Worm (Caenorhabditis elegans): ENCODE results near the gene orc-1.

DNA sequence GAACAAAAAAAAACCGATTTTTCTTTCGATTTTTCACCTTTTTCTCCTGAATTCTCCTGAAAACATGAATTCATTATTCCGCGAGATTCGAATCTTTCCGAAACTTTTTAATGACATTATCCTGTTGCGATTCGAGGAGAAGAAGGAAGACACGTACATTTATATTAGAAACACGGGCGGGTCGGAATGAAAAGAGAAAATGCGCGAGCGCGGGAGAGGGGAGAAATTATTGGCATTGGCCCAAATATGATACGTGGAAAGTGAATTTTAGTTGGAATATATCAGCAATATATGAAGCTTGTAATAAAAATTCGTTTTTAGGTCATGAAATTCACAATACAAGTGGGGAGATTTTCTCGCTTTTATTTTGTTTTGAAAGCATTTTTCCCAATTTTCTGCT lies 10.6 kb downstream of the orc-1 start:
- TF ChIP-seq ets-7 (tag; optimal IDR thresholded peaks at IDR 0.05) (no peak), flt-1 (GFP tag; IDR thresholded peaks at IDR 0.05) (no peak), ceh-13 (GFP tag; optimal IDR thresholded peaks at IDR 0.05) (no peak), scrt-1 (GFP tag; IDR thresholded peaks at IDR 0.05) (no peak), pes-1 (GFP tag; IDR thresholded peaks at IDR 0.05) (no peak), ceh-36 (tag; optimal IDR thresholded peaks at IDR 0.05) (no peak), B0310.2 (tag; optimal IDR thresholded peaks at IDR 0.05) (no peak)
